Worm (Caenorhabditis elegans) whole organism, L1 larva: ENCODE measurements around the gene sgnh-1.

Source experiments
- C16A3.4 ChIP-seq: fragments of 150-350 bp; optimal IDR thresholded peaks from 2 replicates; lab custom pipeline; 2014; ENCODE audit warnings: missing biosample characterization, missing genetic modification characterization
- ama-1 ChIP-seq: fragments of 150-350 bp; optimal IDR thresholded peaks from 2 replicates; lab custom pipeline; 2014
- blmp-1 ChIP-seq: fragments of 150-350 bp; optimal IDR thresholded peaks from 2 replicates; lab custom pipeline; 2014; ENCODE audit warnings: missing biosample characterization, missing genetic modification characterization
- ceh-88 ChIP-seq: fragments of 200-800 bp; sonication (Bioruptor generic); IDR thresholded peaks from 2 replicates; pipeline ENCODE4 v1.3.6; 2022; ENCODE audit warnings: missing genetic modification characterization, missing compliant biosample characterization
- dpl-1 ChIP-seq, 3 experiments: fragments of 150-350 bp in 2 of 3; sonication (generic microtip) in 1 of 3; optimal IDR thresholded peaks; 2 replicates each; lab custom pipeline; 2014 to 2017; ENCODE audit warnings: missing biosample characterization in 3 of 3, missing genetic modification characterization in 3 of 3, missing genetic modification reagents in 3 of 3
- efl-1 ChIP-seq, 4 experiments: fragments of 150-350 bp; optimal IDR thresholded peaks in 3 of 4; peaks in 1 of 4; 1 replicate in 1 of 4; 2 replicates in 3 of 4; lab custom pipeline; 2014; ENCODE audit warnings: missing biosample characterization in 2 of 4, missing genetic modification characterization in 2 of 4, missing genetic modification reagents in 2 of 4
- elt-2 ChIP-seq: sonication (generic microtip); optimal IDR thresholded peaks from 2 replicates; lab custom pipeline; 2016; ENCODE audit warnings: missing genetic modification characterization, mild to moderate bottlenecking, inconsistent platforms, missing compliant biosample characterization, missing genetic modification reagents
- ets-5 ChIP-seq: fragments of 200-800 bp; sonication (Bioruptor generic); IDR thresholded peaks from 2 replicates; pipeline ENCODE4 v1.3.6; 2022; ENCODE audit warnings: missing genetic modification characterization, missing compliant biosample characterization
- fkh-10 ChIP-seq: sonication (generic microtip); optimal IDR thresholded peaks from 2 replicates; lab custom pipeline; 2017; ENCODE audit warnings: missing biosample characterization, missing genetic modification reagents, missing genetic modification characterization
- fkh-4 ChIP-seq: sonication (generic microtip); optimal IDR thresholded peaks from 2 replicates; lab custom pipeline; 2016; ENCODE audit warnings: missing compliant biosample characterization, missing genetic modification characterization, borderline replicate concordance
- grh-1 ChIP-seq: fragments of 200-800 bp; sonication (Bioruptor generic); IDR thresholded peaks from 2 replicates; pipeline ENCODE4 v1.3.6; 2022; ENCODE audit warnings: missing genetic modification reagents, missing genetic modification characterization, missing compliant biosample characterization
- irx-1 ChIP-seq: sonication (generic microtip); optimal IDR thresholded peaks from 2 replicates; lab custom pipeline; 2016; ENCODE audit warnings: missing genetic modification characterization, missing compliant biosample characterization
- jun-1 ChIP-seq: fragments of 150-350 bp; optimal IDR thresholded peaks from 2 replicates; lab custom pipeline; 2014; ENCODE audit warnings: missing biosample characterization, missing genetic modification reagents, missing genetic modification characterization
- lin-15B ChIP-seq: fragments of 150-350 bp; sonication (generic microtip); optimal IDR thresholded peaks from 3 replicates; lab custom pipeline; 2014; ENCODE audit warnings: missing biosample characterization, missing genetic modification characterization
- lin-35 ChIP-seq, 2 experiments: fragments of 150-350 bp; optimal IDR thresholded peaks; 2 replicates each; lab custom pipeline; 2014; ENCODE audit warnings: missing biosample characterization in 2 of 2, missing genetic modification characterization in 2 of 2, missing genetic modification reagents in 2 of 2
- lir-3 ChIP-seq: sonication (generic microtip); optimal IDR thresholded peaks from 2 replicates; lab custom pipeline; 2016; ENCODE audit warnings: mild to moderate bottlenecking, missing genetic modification characterization, moderate library complexity, missing compliant biosample characterization; ENCODE audit not compliant: poor library complexity
- lsy-2 ChIP-seq, 2 experiments: fragments of 150-350 bp; optimal IDR thresholded peaks; 2 replicates each; lab custom pipeline; 2014; ENCODE audit warnings: missing biosample characterization in 2 of 2, missing genetic modification characterization in 2 of 2
- mab-9 ChIP-seq: fragments of 200-800 bp; sonication (Bioruptor generic); IDR thresholded peaks from 2 replicates; pipeline ENCODE4 v1.3.6; 2022; ENCODE audit warnings: missing genetic modification reagents, missing genetic modification characterization, missing compliant biosample characterization
- mdl-1 ChIP-seq, 2 experiments: fragments of 150-350 bp; optimal IDR thresholded peaks; 2 replicates each; lab custom pipeline; 2014 to 2017; ENCODE audit warnings: missing biosample characterization in 2 of 2, missing genetic modification characterization in 2 of 2, inconsistent platforms in 1 of 2
- mef-2 ChIP-seq: fragments of 150-350 bp; optimal IDR thresholded peaks from 2 replicates; lab custom pipeline; 2014; ENCODE audit warnings: missing biosample characterization, missing genetic modification characterization
- nhr-19 ChIP-seq: fragments of 200-800 bp; sonication (Bioruptor generic); conservative IDR thresholded peaks from 2 replicates; pipeline ENCODE4 v1.3.6; 2022; ENCODE audit warnings: missing genetic modification characterization, missing compliant biosample characterization
- nhr-20 ChIP-seq: sonication (generic microtip); optimal IDR thresholded peaks from 2 replicates; lab custom pipeline; 2016; ENCODE audit warnings: mild to moderate bottlenecking, missing genetic modification characterization, missing compliant biosample characterization
- nhr-28 ChIP-seq: fragments of 150-350 bp; optimal IDR thresholded peaks from 2 replicates; lab custom pipeline; 2014; ENCODE audit warnings: missing biosample characterization, missing genetic modification characterization
- nhr-47 ChIP-seq: sonication (generic microtip); optimal IDR thresholded peaks from 2 replicates; lab custom pipeline; 2016; ENCODE audit warnings: mild to moderate bottlenecking, missing genetic modification characterization, moderate library complexity, missing compliant biosample characterization
- nhr-76 ChIP-seq: sonication (generic microtip); optimal IDR thresholded peaks from 2 replicates; lab custom pipeline; 2017; ENCODE audit warnings: missing biosample characterization, missing genetic modification characterization
- nhr-84 ChIP-seq: sonication (generic microtip); optimal IDR thresholded peaks from 2 replicates; lab custom pipeline; 2017; ENCODE audit warnings: missing biosample characterization, missing genetic modification characterization
- nhr-85 ChIP-seq: sonication (generic microtip); peaks from one replicate; lab custom pipeline; 2016; ENCODE audit warnings: missing genetic modification characterization, inconsistent platforms, missing compliant biosample characterization
- nhr-90 ChIP-seq: sonication (generic microtip); optimal IDR thresholded peaks from 2 replicates; lab custom pipeline; 2016; ENCODE audit warnings: mild to moderate bottlenecking, missing genetic modification characterization, missing compliant biosample characterization; ENCODE audit not compliant: poor library complexity
- pag-3 ChIP-seq: sonication (generic microtip); optimal IDR thresholded peaks from 2 replicates; lab custom pipeline; 2017; ENCODE audit warnings: missing genetic modification characterization, mild to moderate bottlenecking, missing compliant biosample characterization, antibody characterized with exemption, borderline replicate concordance; ENCODE audit not compliant: insufficient read depth
- rnt-1 ChIP-seq: sonication (generic microtip); optimal IDR thresholded peaks from 2 replicates; lab custom pipeline; 2016; ENCODE audit warnings: mild to moderate bottlenecking, missing genetic modification characterization, moderate library complexity, missing compliant biosample characterization
- snpc-4 ChIP-seq: fragments of 150-350 bp; optimal IDR thresholded peaks from 2 replicates; lab custom pipeline; 2014; ENCODE audit warnings: missing biosample characterization, missing genetic modification characterization
- sox-4 ChIP-seq: sonication (generic microtip); optimal IDR thresholded peaks from 2 replicates; lab custom pipeline; 2016; ENCODE audit warnings: missing genetic modification characterization, missing compliant biosample characterization
- sptf-1 ChIP-seq: fragments of 150-350 bp; optimal IDR thresholded peaks from 2 replicates; lab custom pipeline; 2014; ENCODE audit warnings: missing biosample characterization, missing genetic modification characterization
- swsn-7 ChIP-seq: sonication (generic microtip); optimal IDR thresholded peaks from 2 replicates; lab custom pipeline; 2016; ENCODE audit warnings: missing genetic modification characterization, missing compliant biosample characterization
- tbx-2 ChIP-seq: sonication (generic microtip); optimal IDR thresholded peaks from 2 replicates; lab custom pipeline; 2016; ENCODE audit warnings: missing genetic modification characterization, missing compliant biosample characterization
- tlp-1 ChIP-seq: fragments of 150-350 bp; optimal IDR thresholded peaks from 2 replicates; lab custom pipeline; 2014; ENCODE audit warnings: missing biosample characterization, missing genetic modification characterization
- unc-30 ChIP-seq: sonication (generic microtip); optimal IDR thresholded peaks from 2 replicates; lab custom pipeline; 2017; ENCODE audit warnings: missing biosample characterization, missing genetic modification characterization
- unc-62 ChIP-seq: fragments of 150-350 bp; optimal IDR thresholded peaks from 2 replicates; lab custom pipeline; 2014; ENCODE audit warnings: missing biosample characterization, missing genetic modification reagents, missing genetic modification characterization
- vab-15 ChIP-seq: sonication (generic microtip); optimal IDR thresholded peaks from 2 replicates; lab custom pipeline; 2017; ENCODE audit warnings: missing genotype, mild to moderate bottlenecking, missing genetic modification characterization, missing compliant biosample characterization
- xbp-1 ChIP-seq: sonication (generic microtip); optimal IDR thresholded peaks from 2 replicates; lab custom pipeline; 2016; ENCODE audit warnings: missing genetic modification characterization, missing compliant biosample characterization
- zip-4 ChIP-seq: fragments of 200-800 bp; sonication (Bioruptor generic); optimal IDR thresholded peaks from 2 replicates; lab custom pipeline; 2018; ENCODE audit warnings: mild to moderate bottlenecking, missing genetic modification characterization, moderate library complexity, missing compliant biosample characterization
- ztf-11 ChIP-seq, 2 experiments: sonication (generic microtip); optimal IDR thresholded peaks; 2 replicates each; lab custom pipeline; 2016 to 2017; ENCODE audit warnings: missing genetic modification characterization in 2 of 2, missing biosample characterization in 1 of 2, missing compliant biosample characterization in 1 of 2

Gene sgnh-1

DNA sequence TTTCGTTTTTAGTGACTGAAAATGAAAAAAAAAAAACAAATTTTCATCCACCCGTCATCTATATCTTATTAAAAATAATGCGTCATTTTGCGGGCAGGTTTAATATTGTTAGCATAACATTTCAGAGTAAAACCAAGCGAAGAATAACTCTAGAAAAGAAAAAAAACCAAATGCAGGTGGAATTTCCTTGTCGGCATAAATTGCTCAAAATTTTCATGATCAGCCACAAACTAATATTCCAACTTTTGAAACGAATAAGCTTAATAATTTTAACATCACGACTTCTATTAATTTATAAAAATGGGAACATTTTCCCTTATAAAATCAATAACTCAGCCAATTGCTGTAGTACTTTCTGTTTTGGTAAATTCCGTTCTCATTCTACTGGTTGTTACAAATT is 26.0 kb downstream of the sgnh-1 start, which contains the start of gene str-155:
TSS of gene str-155 (plus strand) at position 301 of the 400 bp plus-strand sequence.
- TF ChIP-seq mab-9 (GFP tag; lab: Robert Waterston, UW) (no peak), fkh-4 (tag; lab: Kevin White, UChicago) (no peak), grh-1 (GFP tag; lab: Robert Waterston, UW) (no peak), rnt-1 (no peak), fkh-10 (no peak), mdl-1 (tag; optimal IDR thresholded peaks at IDR 0.05; lab: Kevin White, UChicago) (no peak), mef-2 (tag; lab: Kevin White, UChicago) (no peak), jun-1 (tag; lab: Kevin White, UChicago) (no peak), nhr-47 (tag; lab: Kevin White, UChicago) (no peak), dpl-1 (GFP tag; optimal IDR thresholded peaks at IDR 0.05; lab: Kevin White, UChicago) (no peak), nhr-84 (tag; lab: Kevin White, UChicago) (no peak), lsy-2 (tag; optimal IDR thresholded peaks at IDR 0.05; lab: Kevin White, UChicago) (no peak), ets-5 (GFP tag; lab: Robert Waterston, UW) (no peak)

DNA sequence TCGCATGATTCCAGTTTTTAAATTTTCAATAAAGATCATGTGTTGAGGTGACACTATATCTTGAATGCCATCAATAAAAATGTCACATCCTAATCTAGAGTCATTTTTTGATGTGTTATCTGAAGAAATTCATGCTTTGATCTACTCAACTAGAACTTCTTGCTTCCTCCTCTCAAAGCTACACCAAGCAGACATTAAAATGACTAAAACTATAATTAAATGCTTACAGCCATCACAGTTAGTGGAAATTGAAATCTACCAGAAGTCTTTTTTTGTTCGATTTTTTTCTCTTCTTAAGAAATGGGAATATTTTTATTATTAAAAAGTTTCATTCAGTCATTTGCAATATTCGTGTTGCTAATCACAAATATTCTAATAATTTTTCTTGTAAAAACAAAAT is 28.1 kb downstream of the sgnh-1 start, which contains the start of gene str-158:
TSS of gene str-158 (plus strand) at position 301 of the 400 bp plus-strand sequence.
- TF ChIP-seq ama-1 (lab: Kevin White, UChicago) (no peak), tbx-2 (tag; lab: Kevin White, UChicago) (no peak), fkh-4 (tag; lab: Kevin White, UChicago) (no peak), nhr-28 (no peak), irx-1 (no peak), vab-15 (tag; lab: Kevin White, UChicago) (no peak), ztf-11 (tag; optimal IDR thresholded peaks at IDR 0.05; lab: Kevin White, UChicago) (no peak), nhr-85 (tag; lab: Kevin White, UChicago) (no peak), sox-4 (tag; lab: Kevin White, UChicago) (no peak), sptf-1 (tag; lab: Kevin White, UChicago) (no peak), lin-15B (tag; lab: Kevin White, UChicago) (no peak), zip-4 (GFP tag; lab: Kevin White, UChicago) (no peak), ceh-88 (no peak), fkh-10 (no peak), nhr-19 (GFP tag; lab: Robert Waterston, UW) (no peak)

DNA sequence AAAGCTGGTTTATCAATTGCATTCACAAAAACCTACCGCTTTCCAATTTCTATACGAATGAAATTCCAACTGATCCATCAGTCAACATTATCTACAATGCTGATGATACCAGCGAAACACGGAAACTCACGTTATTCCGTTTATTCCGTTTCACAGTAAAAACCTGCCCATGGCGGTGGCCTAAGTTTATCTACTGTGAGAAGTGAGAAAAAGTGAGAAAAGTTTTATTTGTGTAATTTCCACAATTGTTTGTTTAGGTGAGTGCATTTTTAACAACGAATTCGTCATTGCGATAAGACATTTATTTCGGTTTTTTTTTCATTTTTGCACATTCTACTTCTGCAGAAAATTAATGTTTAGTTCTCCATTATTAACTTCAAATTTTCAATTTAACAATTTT is 40.3 kb downstream of the sgnh-1 start, which contains the start of gene Y9C9A.8:
TSS of gene Y9C9A.8 (plus strand) at position 301 of the 400 bp plus-strand sequence.
- TF ChIP-seq unc-62 (GFP tag; lab: Kevin White, UChicago), result no peak
- TF ChIP-seq fkh-10, result no peak
- TF ChIP-seq unc-30 (tag; lab: Kevin White, UChicago), result no peak
- TF ChIP-seq nhr-76 (tag; lab: Kevin White, UChicago), result no peak
- TF ChIP-seq nhr-84 (tag; lab: Kevin White, UChicago), result no peak
- no peak for TF ChIP-seq lir-3
- no peak for TF ChIP-seq tlp-1
- TF ChIP-seq mef-2 (tag; lab: Kevin White, UChicago), result no peak
- TF ChIP-seq lin-15B (tag; lab: Kevin White, UChicago), result no peak
- no peak for TF ChIP-seq blmp-1
- TF ChIP-seq pag-3 (tag; lab: Kevin White, UChicago), result no peak

DNA sequence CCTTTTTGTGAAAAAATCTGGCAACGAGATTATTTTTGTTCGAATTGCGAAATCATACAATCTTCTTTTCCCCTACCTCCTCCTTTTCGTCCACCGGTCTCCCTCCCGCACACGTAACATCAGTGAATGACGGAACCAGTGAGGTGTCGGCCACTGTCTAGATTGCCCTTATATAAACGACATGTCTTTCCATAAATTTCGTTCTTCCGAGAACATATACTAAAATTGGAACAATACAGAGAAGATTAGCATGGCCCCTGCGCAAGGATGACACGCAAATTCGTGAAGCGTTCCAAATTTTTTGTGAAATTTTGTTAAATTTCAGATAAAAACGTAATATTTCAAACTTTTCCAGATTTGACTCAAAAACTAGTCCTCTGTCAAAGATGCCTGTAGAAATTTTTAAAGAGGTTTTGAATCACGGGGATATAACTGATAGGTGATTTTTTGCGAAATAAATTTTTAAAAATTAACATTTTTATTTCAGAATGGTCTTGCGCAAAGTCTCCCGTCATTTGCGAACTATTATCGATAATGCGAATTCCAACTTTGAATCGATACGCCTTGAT is 41.1 kb downstream of the sgnh-1 start:
- TF ChIP-seq nhr-47 (tag; lab: Kevin White, UChicago) (peak; percentile 40), nhr-85 (tag; lab: Kevin White, UChicago) (peak; percentile 19), swsn-7 (tag; lab: Kevin White, UChicago) (no peak), efl-1 (optimal IDR thresholded peaks at IDR 0.05; lab: Kevin White, UChicago) (peak in 1 of 2 experiments; percentile 8), efl-1 (GFP tag; optimal IDR thresholded peaks at IDR 0.05 in 1 of 2; lab: Kevin White, UChicago) (no peak), xbp-1 (tag; lab: Kevin White, UChicago) (no peak), zip-4 (GFP tag; lab: Kevin White, UChicago) (peak; percentile 32), nhr-90 (tag; lab: Kevin White, UChicago) (peak; percentile 62), grh-1 (GFP tag; lab: Robert Waterston, UW) (0 out of 2 replicates have a peak, but pooled peaks have one; percentile 28), snpc-4 (tag; lab: Kevin White, UChicago) (peak; percentile 96), lin-35 (GFP tag; optimal IDR thresholded peaks at IDR 0.05; lab: Kevin White, UChicago) (peak in 1 of 2 experiments; percentile 2), nhr-19 (GFP tag; lab: Robert Waterston, UW) (peak; percentile 36; the same call in 1 of the 2 replicates), C16A3.4 (tag; lab: Kevin White, UChicago) (no peak), nhr-20 (peak; percentile 8), elt-2 (no peak)
